Fruit fly (Drosophila melanogaster) whole organism, wandering third instar larva: ENCODE measurements around the gene NPF.

ENCODE experiments used
- Rel ChIP-seq, 2 experiments: fragments of 200-800 bp; sonication (Bioruptor generic) in 1 of 2; optimal IDR thresholded peaks; 2 replicates in 1 of 2; 3 replicates in 1 of 2; lab custom pipeline; 2016 to 2019; ENCODE audit warnings: mild to moderate bottlenecking in 2 of 2, missing biosample characterization in 2 of 2, missing genetic modification characterization in 2 of 2, moderate library complexity in 1 of 2
- lola ChIP-seq: fragments of >200 bp; optimal IDR thresholded peaks from 2 replicates; lab custom pipeline; 2017; ENCODE audit warnings: missing biosample characterization, missing genetic modification characterization
- pan ChIP-seq: fragments of >200 bp; optimal IDR thresholded peaks from 2 replicates; lab custom pipeline; 2017
- psq ChIP-seq: fragments of 200-800 bp; sonication (Bioruptor generic); optimal IDR thresholded peaks from 3 replicates; lab custom pipeline; 2017; ENCODE audit warnings: missing biosample characterization, mild to moderate bottlenecking, missing genetic modification characterization, moderate library complexity
- usp ChIP-seq: fragments of >200 bp; optimal IDR thresholded peaks from 2 replicates; lab custom pipeline; 2017; ENCODE audit warnings: missing biosample characterization, missing genetic modification characterization

- TF ChIP-seq Rel (GFP tag; optimal IDR thresholded peaks at IDR 0.05; lab: Kevin White, UChicago) (no peak), Rel (tag; optimal IDR thresholded peaks at IDR 0.05; lab: Kevin White, UChicago) (no peak), usp (GFP tag; lab: Kevin White, UChicago) (no peak), psq (GFP tag; lab: Kevin White, UChicago) (no peak), pan (lab: Kevin White, UChicago) (no peak), lola (GFP tag; lab: Kevin White, UChicago) (no peak)
Measured at dm6 chr3R:16608920-16609319, at the start of gene NPF.
